Fruit fly (Drosophila melanogaster) whole organism, pupa: Measurements from ENCODE around the gene PH4alphaNE3.
A peak's percentile ranks its signal among the peaks of the same experiment; 100 is the strongest.

ENCODE experiments used
- CG10348 ChIP-seq: fragments of 200-800 bp; sonication (Bioruptor generic); IDR thresholded peaks from 2 replicates; pipeline ENCODE4 v1.3.6; 2022; ENCODE audit warnings: missing biosample characterization, missing genetic modification characterization
- CG12605 ChIP-seq: fragments of 200-800 bp; sonication (Bioruptor generic); IDR thresholded peaks from 2 replicates; pipeline ENCODE4 v1.3.6; 2022; ENCODE audit warnings: missing biosample characterization, missing genetic modification characterization
- CG13204 ChIP-seq: fragments of 200-800 bp; sonication (Bioruptor generic); optimal IDR thresholded peaks from 2 replicates; lab custom pipeline; 2018; ENCODE audit warnings: missing biosample characterization, mild to moderate bottlenecking, missing genetic modification characterization, moderate library complexity
- CG14655 ChIP-seq: fragments of 200-800 bp; sonication (Bioruptor generic); optimal IDR thresholded peaks from 3 replicates; lab custom pipeline; 2017; ENCODE audit warnings: mild to moderate bottlenecking, missing biosample characterization, missing genetic modification reagents, missing genetic modification characterization
- CG15710 ChIP-seq: fragments of 200-800 bp; sonication (Bioruptor generic); optimal IDR thresholded peaks from 2 replicates; lab custom pipeline; 2018; ENCODE audit warnings: missing biosample characterization, mild to moderate bottlenecking, missing genetic modification characterization, moderate library complexity
- CG17806 ChIP-seq: fragments of 200-800 bp; sonication (Bioruptor generic); optimal IDR thresholded peaks from 2 replicates; lab custom pipeline; 2018; ENCODE audit warnings: missing biosample characterization, mild to moderate bottlenecking, missing genetic modification characterization, moderate library complexity
- CG32121 ChIP-seq: fragments of 200-800 bp; sonication (Bioruptor generic); IDR thresholded peaks from 2 replicates; pipeline ENCODE4 v1.3.6; 2022; ENCODE audit warnings: missing biosample characterization, missing genetic modification characterization
- CG34367 ChIP-seq: fragments of 200-800 bp; sonication (Bioruptor generic); optimal IDR thresholded peaks from 2 replicates; lab custom pipeline; 2018; ENCODE audit warnings: missing biosample characterization, mild to moderate bottlenecking, missing genetic modification characterization
- CG4496 ChIP-seq: fragments of 200-800 bp; sonication (Bioruptor generic); IDR thresholded peaks from 3 replicates; pipeline ENCODE4 v1.3.6; 2022; ENCODE audit warnings: missing biosample characterization, missing genetic modification characterization
- CG8159 ChIP-seq: fragments of 200-800 bp; sonication (Bioruptor generic); optimal IDR thresholded peaks from 3 replicates; lab custom pipeline; 2018; ENCODE audit warnings: missing biosample characterization, mild to moderate bottlenecking, missing genetic modification characterization, moderate library complexity
- CG8301 ChIP-seq: fragments of 200-800 bp; sonication (Bioruptor generic); optimal IDR thresholded peaks from 2 replicates; lab custom pipeline; 2018; ENCODE audit warnings: missing biosample characterization, mild to moderate bottlenecking, missing genetic modification characterization
- CG9948 ChIP-seq: fragments of 200-800 bp; sonication (Bioruptor generic); optimal IDR thresholded peaks from 2 replicates; lab custom pipeline; 2018; ENCODE audit warnings: missing biosample characterization, mild to moderate bottlenecking, missing genetic modification characterization, moderate library complexity
- D1 ChIP-seq: fragments of 200-800 bp; sonication (Bioruptor generic); optimal IDR thresholded peaks from 2 replicates; lab custom pipeline; 2018; ENCODE audit warnings: missing biosample characterization, mild to moderate bottlenecking, missing genetic modification characterization, moderate library complexity
- EcR ChIP-seq: fragments of 200-800 bp; sonication (Bioruptor generic); optimal IDR thresholded peaks from 3 replicates; lab custom pipeline; 2019; ENCODE audit warnings: missing biosample characterization, missing genetic modification characterization, mild to moderate bottlenecking, moderate library complexity, missing genetic modification reagents
- Ets98B ChIP-seq: fragments of 200-800 bp; sonication (Bioruptor generic); IDR thresholded peaks from 2 replicates; pipeline ENCODE4 v1.3.6; 2022; ENCODE audit warnings: missing biosample characterization, missing genetic modification characterization
- Pif1A ChIP-seq: fragments of 200-800 bp; sonication (Bioruptor generic); optimal IDR thresholded peaks from 3 replicates; lab custom pipeline; 2016; ENCODE audit warnings: missing biosample characterization, missing genetic modification characterization
- Pif1B ChIP-seq: fragments of 200-800 bp; sonication (Bioruptor generic); optimal IDR thresholded peaks from 3 replicates; lab custom pipeline; 2016; ENCODE audit warnings: missing biosample characterization, missing genetic modification characterization
- Snoo ChIP-seq: fragments of 200-800 bp; sonication (Bioruptor generic); optimal IDR thresholded peaks from 3 replicates; lab custom pipeline; 2017; ENCODE audit warnings: missing biosample characterization, mild to moderate bottlenecking, missing genetic modification characterization, inconsistent platforms
- fd96Ca ChIP-seq: fragments of 200-800 bp; sonication (Bioruptor generic); IDR thresholded peaks from 3 replicates; pipeline ENCODE4 v1.3.6; 2022; ENCODE audit warnings: missing biosample characterization, missing genetic modification characterization
- gl ChIP-seq: fragments of 200-800 bp; sonication (Bioruptor generic); optimal IDR thresholded peaks from 2 replicates; lab custom pipeline; 2018; ENCODE audit warnings: missing biosample characterization, mild to moderate bottlenecking, missing genetic modification characterization
- rn ChIP-seq: fragments of 200-800 bp; sonication (Bioruptor generic); IDR thresholded peaks from 2 replicates; pipeline ENCODE4 v1.3.6; 2022; ENCODE audit warnings: missing biosample characterization, missing genetic modification characterization

PH4alphaNE3 gene

dm6 chr3R:30566181-30566902 lies 37.6 kb upstream of the PH4alphaNE3 start:
- TF ChIP-seq CG4496 (GFP tag; lab: Robert Waterston, UW) (no peak), fd96Ca (GFP tag; lab: Robert Waterston, UW) (no peak), CG13204 (GFP tag; lab: Kevin White, UChicago) (no peak), CG17806 (no peak), CG32121 (GFP tag; lab: Robert Waterston, UW) (no peak), CG12605 (GFP tag; lab: Robert Waterston, UW) (no peak)

dm6 chr3R:30567215-30567614 lies 36.8 kb upstream of the PH4alphaNE3 start:
- TF ChIP-seq CG14655 (GFP tag; lab: Kevin White, UChicago) (peak; percentile 80), CG9948 (tag; lab: Kevin White, UChicago) (peak; percentile 53), CG4496 (GFP tag; lab: Robert Waterston, UW) (peak; percentile 76), CG10348 (no peak), Ets98B (GFP tag; lab: Robert Waterston, UW) (peak; percentile 76), CG17806 (peak; percentile 36), Pif1B (GFP tag; lab: Kevin White, UChicago) (peak; percentile 4), gl (tag; lab: Kevin White, UChicago) (no peak), D1 (no peak), Snoo (tag; lab: Kevin White, UChicago) (no peak), CG12605 (GFP tag; lab: Robert Waterston, UW) (peak; percentile 45; the same call in 1 of the 2 replicates), CG13204 (GFP tag; lab: Kevin White, UChicago) (no peak), rn (no peak), CG8301 (tag; lab: Kevin White, UChicago) (peak; percentile 80), EcR (GFP tag; lab: Kevin White, UChicago) (no peak), CG34367 (tag; lab: Kevin White, UChicago) (no peak), CG32121 (GFP tag; lab: Robert Waterston, UW) (peak; percentile 34; the same call in 1 of the 2 replicates), Pif1A (peak; percentile 60), CG8159 (tag; lab: Kevin White, UChicago) (peak; percentile 31), fd96Ca (GFP tag; lab: Robert Waterston, UW) (peak; percentile 76), CG15710 (tag; lab: Kevin White, UChicago) (peak; percentile 31)

- TF ChIP-seq Snoo (tag; lab: Kevin White, UChicago) (peak; percentile 88), Pif1A (peak; percentile 88), CG15710 (tag; lab: Kevin White, UChicago) (peak; percentile 88), EcR (GFP tag; lab: Kevin White, UChicago) (peak; percentile 75), gl (tag; lab: Kevin White, UChicago) (peak; percentile 83), D1 (no peak), CG8301 (tag; lab: Kevin White, UChicago) (peak; percentile 90), Ets98B (GFP tag; lab: Robert Waterston, UW) (peak; percentile 89), CG10348 (peak; percentile 80), CG14655 (GFP tag; lab: Kevin White, UChicago) (peak; percentile 88), CG8159 (tag; lab: Kevin White, UChicago) (peak; percentile 92), CG4496 (GFP tag; lab: Robert Waterston, UW) (peak; percentile 92), rn (peak; percentile 74), CG9948 (tag; lab: Kevin White, UChicago) (peak; percentile 93), fd96Ca (GFP tag; lab: Robert Waterston, UW) (peak; percentile 85), CG32121 (GFP tag; lab: Robert Waterston, UW) (peak; percentile 89), Pif1B (GFP tag; lab: Kevin White, UChicago) (peak; percentile 90), CG13204 (GFP tag; lab: Kevin White, UChicago) (peak; percentile 71), CG17806 (peak; percentile 92), CG12605 (GFP tag; lab: Robert Waterston, UW) (peak; percentile 72), CG34367 (tag; lab: Kevin White, UChicago) (peak; percentile 92)
Measured at dm6 chr3R:30570554-30571141, 33.3 kb upstream of the PH4alphaNE3 start.

- TF ChIP-seq gl (tag; lab: Kevin White, UChicago) (no peak), CG8159 (tag; lab: Kevin White, UChicago) (no peak), fd96Ca (GFP tag; lab: Robert Waterston, UW) (no peak), EcR (GFP tag; lab: Kevin White, UChicago) (no peak), Ets98B (GFP tag; lab: Robert Waterston, UW) (no peak), CG17806 (no peak), CG15710 (tag; lab: Kevin White, UChicago) (no peak), CG12605 (GFP tag; lab: Robert Waterston, UW) (no peak), D1 (no peak), Snoo (tag; lab: Kevin White, UChicago) (no peak), CG32121 (GFP tag; lab: Robert Waterston, UW) (no peak)
Measured at dm6 chr3R:30579129-30579528, 24.9 kb upstream of the PH4alphaNE3 start, which contains the start of gene CG9702. Gene CG9702 (plus strand): TSS chr3R:30579429.

DNA sequence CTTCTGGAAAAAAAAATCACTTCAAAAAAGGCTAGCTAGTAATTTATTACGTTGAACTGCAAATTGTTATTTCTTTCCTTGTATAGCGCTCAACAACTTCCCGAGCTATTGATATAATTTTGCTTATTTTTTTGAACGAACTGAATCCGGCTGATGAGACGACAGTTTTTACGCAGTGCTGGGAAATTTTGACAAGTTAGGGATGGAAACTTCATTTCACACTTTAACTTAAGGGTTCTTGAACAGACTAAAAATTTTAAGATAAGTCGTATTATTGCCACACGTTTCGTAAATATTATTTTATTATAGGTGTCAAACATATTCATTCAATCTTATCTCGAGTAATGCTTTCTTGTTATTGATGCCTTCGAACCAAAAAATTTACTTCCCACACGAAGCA lies 20.4 kb upstream of the PH4alphaNE3 start, which contains the start of gene Rpt6R:
TSS of gene Rpt6R (minus strand) at position 156 of the 400 bp plus-strand sequence.
- no peak for TF ChIP-seq fd96Ca (GFP tag; lab: Robert Waterston, UW)
- TF ChIP-seq CG9948 (tag; lab: Kevin White, UChicago) = no peak
- no peak for TF ChIP-seq CG32121 (GFP tag; lab: Robert Waterston, UW)
- TF ChIP-seq Ets98B (GFP tag; lab: Robert Waterston, UW) = no peak
- no peak for TF ChIP-seq CG4496 (GFP tag; lab: Robert Waterston, UW)
- no peak for TF ChIP-seq CG17806
- TF ChIP-seq CG15710 (tag; lab: Kevin White, UChicago) = no peak
- TF ChIP-seq CG10348 = no peak
- no peak for TF ChIP-seq Snoo (tag; lab: Kevin White, UChicago)
- no peak for TF ChIP-seq CG14655 (GFP tag; lab: Kevin White, UChicago)
- no peak for TF ChIP-seq CG8301 (tag; lab: Kevin White, UChicago)
- TF ChIP-seq CG12605 (GFP tag; lab: Robert Waterston, UW) = no peak
